Worm (Caenorhabditis elegans): ENCODE data around the gene F53A3.7.

DNA sequence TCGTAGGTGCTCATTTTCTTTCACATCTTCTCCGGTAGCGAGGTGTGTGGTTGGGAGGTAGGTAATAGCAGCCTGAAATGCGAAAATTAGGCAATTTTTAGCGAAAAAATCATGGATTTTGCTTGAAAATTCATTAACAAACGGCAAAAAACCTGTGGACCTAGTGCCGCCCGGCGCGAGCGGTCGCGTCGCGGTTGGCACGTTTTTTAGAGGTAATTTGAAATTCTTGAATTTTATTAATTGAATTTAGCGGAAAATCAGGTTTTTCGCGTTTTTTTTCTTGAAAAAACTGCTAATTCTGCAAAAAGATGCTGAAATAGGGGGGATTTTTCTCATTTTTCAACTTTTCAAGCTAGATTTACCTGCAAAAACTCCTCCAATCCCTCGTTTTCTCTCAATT, 2.0 kb upstream of the F53A3.7 start:
- TF ChIP-seq ceh-36 (tag; optimal IDR thresholded peaks at IDR 0.05) (no peak), ama-1 (optimal IDR thresholded peaks at IDR 0.05) (no peak), hmbx-1 (tag; optimal IDR thresholded peaks at IDR 0.05) (no peak), scrt-1 (GFP tag; IDR thresholded peaks at IDR 0.05) (no peak), hnd-1 (tag; optimal IDR thresholded peaks at IDR 0.05) (no peak), ets-7 (tag; optimal IDR thresholded peaks at IDR 0.05) (no peak), tra-4 (tag; optimal IDR thresholded peaks at IDR 0.05) (no peak), flt-1 (GFP tag; IDR thresholded peaks at IDR 0.05) (no peak)

Measured in whole organism, early embryonic.